Worm (Caenorhabditis elegans) whole organism, L3 larva: ENCODE measurements around the gene cosa-1.
A peak's percentile ranks its signal among the peaks of the same experiment; 100 is the strongest.

Experiments
- ama-1 ChIP-seq: fragments of 150-350 bp; optimal IDR thresholded peaks from 2 replicates; lab custom pipeline; 2018
- ceh-16 ChIP-seq: sonication (generic microtip); optimal IDR thresholded peaks from 2 replicates; lab custom pipeline; 2017; ENCODE audit warnings: missing biosample characterization, missing genetic modification characterization
- ceh-9 ChIP-seq: sonication (generic microtip); optimal IDR thresholded peaks from 2 replicates; lab custom pipeline; 2018; ENCODE audit warnings: missing biosample characterization, missing genetic modification characterization
- daf-12 ChIP-seq: fragments of 150-350 bp; optimal IDR thresholded peaks from 2 replicates; lab custom pipeline; 2014; ENCODE audit warnings: missing biosample characterization, missing genetic modification reagents, missing genetic modification characterization
- egl-5 ChIP-seq: fragments of 150-350 bp; optimal IDR thresholded peaks from 2 replicates; lab custom pipeline; 2017; ENCODE audit warnings: missing biosample characterization, missing genetic modification reagents, missing genetic modification characterization, inconsistent platforms
- elt-1 ChIP-seq: fragments of 150-350 bp; optimal IDR thresholded peaks from 2 replicates; lab custom pipeline; 2014; ENCODE audit warnings: missing biosample characterization, missing genetic modification characterization
- elt-2 ChIP-seq: sonication (generic microtip); optimal IDR thresholded peaks from 2 replicates; lab custom pipeline; 2016; ENCODE audit warnings: missing genetic modification reagents, mild to moderate bottlenecking, missing genetic modification characterization, missing compliant biosample characterization
- elt-3 ChIP-seq, 3 experiments: fragments of 150-350 bp in 1 of 3; sonication (generic microtip) in 2 of 3; optimal IDR thresholded peaks; 2 replicates in 2 of 3; 4 replicates in 1 of 3; lab custom pipeline; 2014 to 2017; ENCODE audit warnings: missing biosample characterization in 3 of 3, missing genetic modification characterization in 3 of 3
- eor-1 ChIP-seq, 2 experiments: fragments of 150-350 bp; optimal IDR thresholded peaks; 2 replicates each; lab custom pipeline; 2014 to 2018; ENCODE audit warnings: missing biosample characterization in 2 of 2, missing genetic modification characterization in 2 of 2
- fos-1 ChIP-seq: fragments of 150-350 bp; optimal IDR thresholded peaks from 2 replicates; lab custom pipeline; 2014; ENCODE audit warnings: missing biosample characterization, missing genetic modification characterization
- hmg-11 ChIP-seq: sonication (generic microtip); optimal IDR thresholded peaks from 2 replicates; lab custom pipeline; 2016; ENCODE audit warnings: missing genetic modification characterization, missing compliant biosample characterization
- jun-1 ChIP-seq: fragments of 150-350 bp; optimal IDR thresholded peaks from 2 replicates; lab custom pipeline; 2014; ENCODE audit warnings: missing biosample characterization, missing genetic modification reagents, missing genetic modification characterization
- lin-39 ChIP-seq: fragments of 150-350 bp; optimal IDR thresholded peaks from 2 replicates; lab custom pipeline; 2018; ENCODE audit warnings: missing biosample characterization, missing genetic modification reagents, missing genetic modification characterization
- lsy-12 ChIP-seq: sonication (generic microtip); optimal IDR thresholded peaks from 2 replicates; lab custom pipeline; 2016; ENCODE audit warnings: mild to moderate bottlenecking, missing genetic modification characterization, missing compliant biosample characterization
- mdl-1 ChIP-seq: fragments of 150-350 bp; optimal IDR thresholded peaks from 2 replicates; lab custom pipeline; 2014; ENCODE audit warnings: missing biosample characterization, missing genetic modification characterization
- nfya-1 ChIP-seq: sonication (generic microtip); optimal IDR thresholded peaks from 2 replicates; lab custom pipeline; 2017; ENCODE audit warnings: missing genetic modification characterization, mild to moderate bottlenecking, missing compliant biosample characterization, antibody characterized with exemption, moderate library complexity; ENCODE audit not compliant: insufficient read depth
- nhr-11 ChIP-seq: fragments of 150-350 bp; optimal IDR thresholded peaks from 2 replicates; lab custom pipeline; 2014; ENCODE audit warnings: missing biosample characterization, missing genetic modification characterization
- nhr-28 ChIP-seq: fragments of 150-350 bp; optimal IDR thresholded peaks from 2 replicates; lab custom pipeline; 2014; ENCODE audit warnings: missing biosample characterization, missing genetic modification characterization
- nhr-77 ChIP-seq: fragments of 150-350 bp; optimal IDR thresholded peaks from 2 replicates; lab custom pipeline; 2014; ENCODE audit warnings: missing biosample characterization, missing genetic modification characterization
- pha-4 ChIP-seq: fragments of 150-350 bp; optimal IDR thresholded peaks from 2 replicates; lab custom pipeline; 2014; ENCODE audit warnings: missing biosample characterization, missing genetic modification reagents, missing genetic modification characterization
- pqm-1 ChIP-seq: fragments of 150-350 bp; optimal IDR thresholded peaks from 2 replicates; lab custom pipeline; 2017; ENCODE audit warnings: missing biosample characterization, missing genetic modification characterization, inconsistent platforms
- skn-1 ChIP-seq: fragments of 150-350 bp; optimal IDR thresholded peaks from 2 replicates; lab custom pipeline; 2014; ENCODE audit warnings: missing biosample characterization, missing genetic modification characterization
- snpc-4 ChIP-seq: fragments of 150-350 bp; optimal IDR thresholded peaks from 2 replicates; lab custom pipeline; 2014; ENCODE audit warnings: missing biosample characterization, missing genetic modification characterization
- unc-39 ChIP-seq: sonication (generic microtip); optimal IDR thresholded peaks from 4 replicates; lab custom pipeline; 2017; ENCODE audit warnings: missing biosample characterization, missing genetic modification characterization
- unc-62 ChIP-seq: fragments of 150-350 bp; sonication (generic microtip); optimal IDR thresholded peaks from 4 replicates; lab custom pipeline; 2014; ENCODE audit warnings: missing biosample characterization, missing genetic modification reagents, missing genetic modification characterization
- zag-1 ChIP-seq: fragments of 150-350 bp; optimal IDR thresholded peaks from 2 replicates; lab custom pipeline; 2014; ENCODE audit warnings: missing biosample characterization, missing genetic modification characterization

The cosa-1 gene

ce11 chrIII:2711527-2711926, 14.4 kb upstream of the cosa-1 start:
- TF ChIP-seq hmg-11 (tag; lab: Kevin White, UChicago) (peak; percentile 10), unc-62 (GFP tag; lab: Kevin White, UChicago) (no peak), nfya-1 (tag; lab: Kevin White, UChicago) (peak; percentile 12), skn-1 (tag; lab: Kevin White, UChicago) (no peak)
- TF ChIP-seq, all 47 proteins: peak for 2

- TF ChIP-seq nhr-11 (tag; lab: Kevin White, UChicago) (no peak), hmg-11 (tag; lab: Kevin White, UChicago) (peak; percentile 21), pha-4 (tag; lab: Kevin White, UChicago) (no peak)
These were observed 9.4 kb upstream of the cosa-1 start, which contains the start of gene tmem-132 for ce11 chrIII:2716514-2716913. Gene tmem-132 (minus strand): TSS chrIII:2716614.

- TF ChIP-seq ama-1 (lab: Kevin White, UChicago) (no peak), unc-39 (tag; lab: Kevin White, UChicago) (no peak), nhr-28 (tag; lab: Kevin White, UChicago) (no peak)
- TF ChIP-seq, all 47 proteins: peak for 0
These were observed 1.0 kb upstream of the cosa-1 start, which contains the start of gene Y71H2AM.11 for ce11 chrIII:2724992-2725220. Gene Y71H2AM.11 (minus strand): TSS chrIII:2725092.

- TF ChIP-seq elt-2 (tag; lab: Kevin White, UChicago): peak; percentile 70
- no peak for TF ChIP-seq ama-1 (lab: Kevin White, UChicago)
These were observed 7.8 kb downstream of the cosa-1 start, which contains the start of gene Y71H2AM.12 for ce11 chrIII:2733606-2734183. Gene Y71H2AM.12 (minus strand): TSS chrIII:2734091.

- TF ChIP-seq elt-2 (tag; lab: Kevin White, UChicago): peak; percentile 93
- no peak for TF ChIP-seq ceh-9 (tag; lab: Kevin White, UChicago)
- no peak for TF ChIP-seq lsy-12 (tag; lab: Kevin White, UChicago)
- TF ChIP-seq pqm-1 (tag; lab: Kevin White, UChicago): peak; percentile 81
- TF ChIP-seq pha-4 (tag; lab: Kevin White, UChicago): peak; percentile 18
- TF ChIP-seq jun-1 (tag; lab: Kevin White, UChicago): peak; percentile 50
These were observed 13.6 kb downstream of the cosa-1 start, which contains the start of gene cest-25 for ce11 chrIII:2739469-2739868. Gene cest-25 (minus strand): TSS chrIII:2739531.

ce11 chrIII:2746553-2746952, 20.6 kb downstream of the cosa-1 start, which contains the start of gene Y71H2AM.14:
Gene Y71H2AM.14 (minus strand): TSS chrIII:2746653.
- TF ChIP-seq pqm-1 (tag; lab: Kevin White, UChicago) (peak; percentile 33), snpc-4 (tag; lab: Kevin White, UChicago) (no peak)

ce11 chrIII:2756260-2756659, 30.3 kb downstream of the cosa-1 start, which contains the start of gene gldi-9:
Gene gldi-9 (minus strand): TSS chrIII:2756360.
- TF ChIP-seq pha-4 (tag; lab: Kevin White, UChicago): peak; percentile 33
- no peak for TF ChIP-seq eor-1 (tag; optimal IDR thresholded peaks at IDR 0.05; lab: Kevin White, UChicago)
- TF ChIP-seq, all 47 proteins: peak for 1

ce11 chrIII:2757478-2757877, 31.6 kb downstream of the cosa-1 start:
- TF ChIP-seq fos-1: no peak
- no peak for TF ChIP-seq ceh-16 (tag; lab: Kevin White, UChicago)
- TF ChIP-seq skn-1 (tag; lab: Kevin White, UChicago): no peak
- no peak for TF ChIP-seq elt-3 (tag; optimal IDR thresholded peaks at IDR 0.05; lab: Kevin White, UChicago)
- no peak for TF ChIP-seq mdl-1
- TF ChIP-seq elt-1: no peak
- TF ChIP-seq jun-1 (tag; lab: Kevin White, UChicago): no peak
- no peak for TF ChIP-seq nhr-11 (tag; lab: Kevin White, UChicago)
- no peak for TF ChIP-seq daf-12 (tag; lab: Kevin White, UChicago)
- TF ChIP-seq zag-1 (tag; lab: Kevin White, UChicago): no peak
- no peak for TF ChIP-seq unc-62 (GFP tag; lab: Kevin White, UChicago)
- TF ChIP-seq egl-5 (tag; lab: Kevin White, UChicago): no peak
- no peak for TF ChIP-seq nhr-77 (tag; lab: Kevin White, UChicago)
- TF ChIP-seq lin-39 (tag; lab: Kevin White, UChicago): no peak
